Fruit fly (Drosophila melanogaster) whole organism, prepupa: Measurements from ENCODE around the gene mRpL22.

ENCODE experiments used
- Blimp-1 ChIP-seq: fragments of 200-800 bp; sonication (Bioruptor generic); optimal IDR thresholded peaks from 3 replicates; lab custom pipeline; 2017; ENCODE audit warnings: missing biosample characterization, missing genetic modification characterization, mild to moderate bottlenecking, moderate library complexity, missing genetic modification reagents
- CG10631 ChIP-seq: fragments of 200-800 bp; sonication (Bioruptor generic); optimal IDR thresholded peaks from 2 replicates; lab custom pipeline; 2016; ENCODE audit warnings: missing biosample characterization, missing genetic modification characterization
- CG10669 ChIP-seq: fragments of 200-800 bp; sonication (Bioruptor generic); optimal IDR thresholded peaks from 3 replicates; lab custom pipeline; 2018; ENCODE audit warnings: missing biosample characterization, mild to moderate bottlenecking, missing genetic modification characterization, moderate library complexity
- CG11294 ChIP-seq: fragments of 200-800 bp; sonication (Bioruptor generic); IDR thresholded peaks from 2 replicates; pipeline ENCODE4 v1.3.6; 2022; ENCODE audit warnings: missing biosample characterization, missing genetic modification characterization
- CG11762 ChIP-seq: fragments of 200-800 bp; sonication (Bioruptor generic); optimal IDR thresholded peaks from 3 replicates; lab custom pipeline; 2016; ENCODE audit warnings: missing biosample characterization, missing genetic modification characterization; ENCODE audit not compliant: insufficient read depth
- CG1621 ChIP-seq: fragments of 200-800 bp; sonication (Bioruptor generic); optimal IDR thresholded peaks from 3 replicates; lab custom pipeline; 2018; ENCODE audit warnings: missing biosample characterization, mild to moderate bottlenecking, missing genetic modification characterization
- CG16779 ChIP-seq: fragments of 200-800 bp; sonication (Bioruptor generic); optimal IDR thresholded peaks from 3 replicates; lab custom pipeline; 2017; ENCODE audit warnings: missing biosample characterization, mild to moderate bottlenecking, missing genetic modification characterization
- CG31627 ChIP-seq: fragments of 200-800 bp; sonication (Bioruptor generic); optimal IDR thresholded peaks from 3 replicates; lab custom pipeline; 2016; ENCODE audit warnings: missing biosample characterization, missing genetic modification characterization
- CG3919 ChIP-seq: fragments of 200-800 bp; sonication (Bioruptor generic); optimal IDR thresholded peaks from 3 replicates; lab custom pipeline; 2016; ENCODE audit warnings: missing biosample characterization, missing genetic modification characterization
- CG4318 ChIP-seq: fragments of 200-800 bp; sonication (Bioruptor generic); optimal IDR thresholded peaks from 3 replicates; lab custom pipeline; 2017; ENCODE audit warnings: missing biosample characterization, mild to moderate bottlenecking, missing genetic modification characterization
- CG6276 ChIP-seq: fragments of 200-800 bp; sonication (Bioruptor generic); optimal IDR thresholded peaks from 2 replicates; lab custom pipeline; 2017; ENCODE audit warnings: missing biosample characterization, mild to moderate bottlenecking, missing genetic modification characterization
- CG6808 ChIP-seq: fragments of 200-800 bp; sonication (Bioruptor generic); optimal IDR thresholded peaks from 3 replicates; lab custom pipeline; 2017; ENCODE audit warnings: missing biosample characterization, missing genetic modification characterization, mild to moderate bottlenecking, moderate library complexity, missing genetic modification reagents
- CG6854 ChIP-seq: fragments of 200-800 bp; sonication (Bioruptor generic); optimal IDR thresholded peaks from 2 replicates; lab custom pipeline; 2017; ENCODE audit warnings: missing biosample characterization, mild to moderate bottlenecking, missing genetic modification characterization
- CG8119 ChIP-seq: fragments of 200-800 bp; sonication (Bioruptor generic); IDR thresholded peaks from 3 replicates; pipeline ENCODE4 v1.3.6; 2022; ENCODE audit warnings: missing biosample characterization, missing genetic modification characterization
- CG9139 ChIP-seq: fragments of 200-800 bp; sonication (Bioruptor generic); optimal IDR thresholded peaks from 3 replicates; lab custom pipeline; 2017; ENCODE audit warnings: missing biosample characterization, mild to moderate bottlenecking, missing genetic modification characterization
- Eip93F ChIP-seq: fragments of 200-800 bp; sonication (Bioruptor generic); optimal IDR thresholded peaks from 2 replicates; lab custom pipeline; 2016; ENCODE audit warnings: missing biosample characterization, mild to moderate bottlenecking, missing genetic modification characterization
- Ets21C ChIP-seq: fragments of 200-800 bp; sonication (Bioruptor generic); optimal IDR thresholded peaks from 3 replicates; lab custom pipeline; 2016; ENCODE audit warnings: missing biosample characterization, missing genetic modification characterization
- Gug ChIP-seq: fragments of 200-800 bp; sonication (Bioruptor generic); IDR thresholded peaks from 2 replicates; pipeline ENCODE4 v1.3.6; 2022; ENCODE audit warnings: missing biosample characterization, missing genetic modification characterization
- Hr39 ChIP-seq: fragments of 200-800 bp; sonication (Bioruptor generic); optimal IDR thresholded peaks from 2 replicates; lab custom pipeline; 2016; ENCODE audit warnings: missing biosample characterization, missing genetic modification characterization
- OdsH ChIP-seq: fragments of 200-800 bp; sonication (Bioruptor generic); optimal IDR thresholded peaks from 3 replicates; lab custom pipeline; 2016; ENCODE audit warnings: missing biosample characterization, missing genetic modification characterization
- dac ChIP-seq: fragments of 200-800 bp; sonication (Bioruptor generic); optimal IDR thresholded peaks from 2 replicates; lab custom pipeline; 2017; ENCODE audit warnings: missing biosample characterization, mild to moderate bottlenecking, missing genetic modification characterization
- eg ChIP-seq: fragments of 200-800 bp; sonication (Bioruptor generic); IDR thresholded peaks from 3 replicates; pipeline ENCODE4 v1.3.6; 2022; ENCODE audit warnings: missing biosample characterization, missing genetic modification characterization
- fd85E ChIP-seq: fragments of 200-800 bp; sonication (Bioruptor generic); optimal IDR thresholded peaks from 3 replicates; lab custom pipeline; 2016; ENCODE audit warnings: missing biosample characterization, missing genetic modification characterization
- lz ChIP-seq: fragments of 200-800 bp; sonication (Bioruptor generic); optimal IDR thresholded peaks from 3 replicates; lab custom pipeline; 2016; ENCODE audit warnings: missing biosample characterization, missing genetic modification characterization
- net ChIP-seq: fragments of 200-800 bp; sonication (Bioruptor generic); optimal IDR thresholded peaks from 3 replicates; lab custom pipeline; 2016; ENCODE audit warnings: missing biosample characterization, missing genetic modification characterization
- pdm3 ChIP-seq: fragments of 200-800 bp; sonication (Bioruptor generic); optimal IDR thresholded peaks from 3 replicates; lab custom pipeline; 2016; ENCODE audit warnings: missing biosample characterization, missing genetic modification characterization
- salr ChIP-seq, 2 experiments: fragments of 200-800 bp; sonication (Bioruptor generic); optimal IDR thresholded peaks; 3 replicates each; lab custom pipeline; 2016 to 2018; ENCODE audit warnings: missing biosample characterization in 2 of 2, missing genetic modification characterization in 2 of 2, mild to moderate bottlenecking in 1 of 2
- spab ChIP-seq: fragments of 200-800 bp; sonication (Bioruptor generic); optimal IDR thresholded peaks from 2 replicates; lab custom pipeline; 2017; ENCODE audit warnings: missing biosample characterization, mild to moderate bottlenecking, missing genetic modification characterization, missing genetic modification reagents
- topi ChIP-seq: fragments of 200-800 bp; sonication (Bioruptor generic); optimal IDR thresholded peaks from 3 replicates; lab custom pipeline; 2016; ENCODE audit warnings: missing biosample characterization, missing genetic modification characterization
- vri ChIP-seq: fragments of 200-800 bp; sonication (Bioruptor generic); optimal IDR thresholded peaks from 3 replicates; lab custom pipeline; 2016; ENCODE audit warnings: missing biosample characterization, mild to moderate bottlenecking, missing genetic modification characterization

Gene mRpL22

dm6 chrX:16783743-16784142 lies at the start of gene mRpL22:
mRpL22 (plus strand) TSS chrX:16783933.
- no peak for TF ChIP-seq fd85E (GFP tag; lab: Kevin White, UChicago)
- TF ChIP-seq vri (GFP tag; lab: Kevin White, UChicago), result no peak
- TF ChIP-seq CG1621 (tag; lab: Kevin White, UChicago), result peak; percentile 90
- TF ChIP-seq Hr39 (GFP tag; lab: Kevin White, UChicago), result no peak

- TF ChIP-seq topi (GFP tag; lab: Kevin White, UChicago) (no peak), lz (GFP tag; lab: Kevin White, UChicago) (no peak), pdm3 (GFP tag; lab: Kevin White, UChicago) (no peak), CG10631 (no peak), Gug (GFP tag; lab: Robert Waterston, UW) (no peak), spab (GFP tag; lab: Kevin White, UChicago) (no peak), CG6808 (no peak)
Observed at dm6 chrX:16734647-16735046, 49.1 kb upstream of the mRpL22 start, which contains the start of gene TwdlY. TwdlY (plus strand) TSS chrX:16734947.

- no peak for TF ChIP-seq spab (GFP tag; lab: Kevin White, UChicago)
- no peak for TF ChIP-seq CG6276 (GFP tag; lab: Kevin White, UChicago)
- no peak for TF ChIP-seq vri (GFP tag; lab: Kevin White, UChicago)
- TF ChIP-seq CG9139, result no peak
- no peak for TF ChIP-seq CG8119 (GFP tag; lab: Robert Waterston, UW)
- TF ChIP-seq Eip93F (GFP tag; lab: Kevin White, UChicago), result no peak
- no peak for TF ChIP-seq topi (GFP tag; lab: Kevin White, UChicago)
Observed at dm6 chrX:16736180-16736579, 47.6 kb upstream of the mRpL22 start.

- TF ChIP-seq CG6808 (no peak), CG4318 (GFP tag; lab: Kevin White, UChicago) (no peak), net (GFP tag; lab: Kevin White, UChicago) (no peak), pdm3 (GFP tag; lab: Kevin White, UChicago) (no peak), Blimp-1 (GFP tag; lab: Kevin White, UChicago) (no peak), OdsH (GFP tag; lab: Kevin White, UChicago) (no peak), CG6854 (GFP tag; lab: Kevin White, UChicago) (no peak)
- TF ChIP-seq, all 60 proteins: peak for 0
Observed at dm6 chrX:16737878-16738277, 45.9 kb upstream of the mRpL22 start, which contains the start of gene TwdlZ. TwdlZ (plus strand) TSS chrX:16738178.

DNA sequence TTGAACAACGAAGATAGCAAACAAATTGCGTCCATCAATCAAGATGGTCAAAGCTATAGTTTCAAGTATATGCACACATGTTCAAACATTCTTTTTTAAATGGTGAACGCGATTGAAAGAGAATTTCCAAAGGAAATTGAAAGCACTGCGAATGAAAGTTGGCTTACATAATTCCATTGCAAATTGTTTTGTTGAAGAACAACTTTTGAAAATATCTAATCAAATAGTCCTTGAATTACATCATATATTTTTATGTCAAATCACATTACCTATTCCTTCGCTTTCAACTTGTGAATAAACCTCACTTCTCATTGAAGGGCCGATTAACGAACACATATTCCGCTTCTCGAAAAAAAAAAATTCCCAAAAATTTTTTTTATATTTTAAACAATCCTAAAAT lies 43.1 kb upstream of the mRpL22 start, which contains the start of gene CG32568:
Gene CG32568 (plus strand): TSS at position 301 of the 400 bp plus-strand sequence.
- TF ChIP-seq CG3919 (GFP tag; lab: Kevin White, UChicago) (no peak), CG11762 (GFP tag; lab: Kevin White, UChicago) (no peak), CG4318 (GFP tag; lab: Kevin White, UChicago) (no peak), eg (GFP tag; lab: Robert Waterston, UW) (no peak), CG11294 (no peak), CG16779 (no peak), fd85E (GFP tag; lab: Kevin White, UChicago) (no peak), CG10669 (no peak), salr (GFP tag; optimal IDR thresholded peaks at IDR 0.05; lab: Kevin White, UChicago) (no peak), CG8119 (GFP tag; lab: Robert Waterston, UW) (no peak), CG31627 (GFP tag; lab: Kevin White, UChicago) (no peak), Ets21C (GFP tag; lab: Kevin White, UChicago) (no peak), Blimp-1 (GFP tag; lab: Kevin White, UChicago) (no peak)

- no peak for TF ChIP-seq dac
Observed at dm6 chrX:16742547-16742946, 41.2 kb upstream of the mRpL22 start, which contains the start of gene Twdlalpha. Twdlalpha (plus strand) TSS chrX:16742847.
